Fruit fly (Drosophila melanogaster) whole organism, prepupa: ENCODE results near the gene CG9733.

Source experiments
- CG10669 ChIP-seq: fragments of 200-800 bp; sonication (Bioruptor generic); optimal IDR thresholded peaks from 3 replicates; lab custom pipeline; 2018; ENCODE audit warnings: missing biosample characterization, mild to moderate bottlenecking, missing genetic modification characterization, moderate library complexity
- CG11294 ChIP-seq: fragments of 200-800 bp; sonication (Bioruptor generic); IDR thresholded peaks from 2 replicates; pipeline ENCODE4 v1.3.6; 2022; ENCODE audit warnings: missing biosample characterization, missing genetic modification characterization
- CG11762 ChIP-seq: fragments of 200-800 bp; sonication (Bioruptor generic); optimal IDR thresholded peaks from 3 replicates; lab custom pipeline; 2016; ENCODE audit warnings: missing biosample characterization, missing genetic modification characterization; ENCODE audit not compliant: insufficient read depth
- CG11902 ChIP-seq: fragments of 200-800 bp; sonication (Bioruptor generic); optimal IDR thresholded peaks from 3 replicates; lab custom pipeline; 2016; ENCODE audit warnings: missing biosample characterization, missing genetic modification characterization
- CG15336 ChIP-seq: fragments of 200-800 bp; sonication (Bioruptor generic); IDR thresholded peaks from 2 replicates; pipeline ENCODE4 v1.3.6; 2022; ENCODE audit warnings: missing biosample characterization, missing genetic modification characterization
- CG1621 ChIP-seq: fragments of 200-800 bp; sonication (Bioruptor generic); optimal IDR thresholded peaks from 3 replicates; lab custom pipeline; 2018; ENCODE audit warnings: missing biosample characterization, mild to moderate bottlenecking, missing genetic modification characterization
- CG16779 ChIP-seq: fragments of 200-800 bp; sonication (Bioruptor generic); optimal IDR thresholded peaks from 3 replicates; lab custom pipeline; 2017; ENCODE audit warnings: missing biosample characterization, mild to moderate bottlenecking, missing genetic modification characterization
- CG3032 ChIP-seq: fragments of 200-800 bp; optimal IDR thresholded peaks from 2 replicates; lab custom pipeline; 2019; ENCODE audit warnings: missing biosample characterization, mild to moderate bottlenecking, missing genetic modification characterization, moderate library complexity
- CG31627 ChIP-seq: fragments of 200-800 bp; sonication (Bioruptor generic); optimal IDR thresholded peaks from 3 replicates; lab custom pipeline; 2016; ENCODE audit warnings: missing biosample characterization, missing genetic modification characterization
- CG32006 ChIP-seq: fragments of 200-800 bp; sonication (Bioruptor generic); optimal IDR thresholded peaks from 3 replicates; lab custom pipeline; 2017; ENCODE audit warnings: missing biosample characterization, mild to moderate bottlenecking, missing genetic modification characterization
- CG34406 ChIP-seq: fragments of 200-800 bp; sonication (Bioruptor generic); optimal IDR thresholded peaks from 3 replicates; lab custom pipeline; 2016; ENCODE audit warnings: missing biosample characterization, missing genetic modification characterization
- CG3919 ChIP-seq: fragments of 200-800 bp; sonication (Bioruptor generic); optimal IDR thresholded peaks from 3 replicates; lab custom pipeline; 2016; ENCODE audit warnings: missing biosample characterization, missing genetic modification characterization
- CG4318 ChIP-seq: fragments of 200-800 bp; sonication (Bioruptor generic); optimal IDR thresholded peaks from 3 replicates; lab custom pipeline; 2017; ENCODE audit warnings: missing biosample characterization, mild to moderate bottlenecking, missing genetic modification characterization
- CG6163 ChIP-seq: fragments of 200-800 bp; sonication (Bioruptor generic); IDR thresholded peaks from 3 replicates; pipeline ENCODE4 v1.3.6; 2022; ENCODE audit warnings: missing biosample characterization, missing genetic modification characterization
- CG6808 ChIP-seq: fragments of 200-800 bp; sonication (Bioruptor generic); optimal IDR thresholded peaks from 3 replicates; lab custom pipeline; 2017; ENCODE audit warnings: missing biosample characterization, missing genetic modification characterization, mild to moderate bottlenecking, moderate library complexity, missing genetic modification reagents
- CG6854 ChIP-seq: fragments of 200-800 bp; sonication (Bioruptor generic); optimal IDR thresholded peaks from 2 replicates; lab custom pipeline; 2017; ENCODE audit warnings: missing biosample characterization, mild to moderate bottlenecking, missing genetic modification characterization
- CG7368 ChIP-seq: fragments of 200-800 bp; sonication (Bioruptor generic); optimal IDR thresholded peaks from 3 replicates; lab custom pipeline; 2016; ENCODE audit warnings: missing biosample characterization, missing genetic modification characterization
- CG8119 ChIP-seq: fragments of 200-800 bp; sonication (Bioruptor generic); IDR thresholded peaks from 3 replicates; pipeline ENCODE4 v1.3.6; 2022; ENCODE audit warnings: missing biosample characterization, missing genetic modification characterization
- CG8632 ChIP-seq: fragments of 200-800 bp; sonication (Bioruptor generic); optimal IDR thresholded peaks from 3 replicates; lab custom pipeline; 2016; ENCODE audit warnings: missing biosample characterization, missing genetic modification characterization
- CG9139 ChIP-seq: fragments of 200-800 bp; sonication (Bioruptor generic); optimal IDR thresholded peaks from 3 replicates; lab custom pipeline; 2017; ENCODE audit warnings: missing biosample characterization, mild to moderate bottlenecking, missing genetic modification characterization
- Eip75B ChIP-seq: fragments of 200-800 bp; sonication (Bioruptor generic); optimal IDR thresholded peaks from 3 replicates; lab custom pipeline; 2016; ENCODE audit warnings: missing biosample characterization, missing genetic modification characterization
- Eip78C ChIP-seq: fragments of 200-800 bp; sonication (Bioruptor generic); peaks from one replicate; lab custom pipeline; 2016; ENCODE audit warnings: missing biosample characterization, missing genetic modification characterization
- Ets21C ChIP-seq: fragments of 200-800 bp; sonication (Bioruptor generic); optimal IDR thresholded peaks from 3 replicates; lab custom pipeline; 2016; ENCODE audit warnings: missing biosample characterization, missing genetic modification characterization
- Gug ChIP-seq: fragments of 200-800 bp; sonication (Bioruptor generic); IDR thresholded peaks from 2 replicates; pipeline ENCODE4 v1.3.6; 2022; ENCODE audit warnings: missing biosample characterization, missing genetic modification characterization
- Hr38 ChIP-seq: sonication (Bioruptor generic); optimal IDR thresholded peaks from 2 replicates; lab custom pipeline; 2016; ENCODE audit warnings: missing biosample characterization, missing genetic modification characterization
- Hr39 ChIP-seq: fragments of 200-800 bp; sonication (Bioruptor generic); optimal IDR thresholded peaks from 2 replicates; lab custom pipeline; 2016; ENCODE audit warnings: missing biosample characterization, missing genetic modification characterization
- Hr4 ChIP-seq: fragments of 200-800 bp; sonication (Bioruptor generic); optimal IDR thresholded peaks from 3 replicates; lab custom pipeline; 2016; ENCODE audit warnings: missing biosample characterization, missing genetic modification characterization
- Met ChIP-seq: fragments of 200-800 bp; sonication (Bioruptor generic); optimal IDR thresholded peaks from 3 replicates; lab custom pipeline; 2016; ENCODE audit warnings: missing biosample characterization, missing genetic modification characterization
- OdsH ChIP-seq: fragments of 200-800 bp; sonication (Bioruptor generic); optimal IDR thresholded peaks from 3 replicates; lab custom pipeline; 2016; ENCODE audit warnings: missing biosample characterization, missing genetic modification characterization
- Smox ChIP-seq: fragments of 200-800 bp; sonication (Bioruptor generic); optimal IDR thresholded peaks from 3 replicates; lab custom pipeline; 2016; ENCODE audit warnings: missing biosample characterization, missing genetic modification characterization
- Sox102F ChIP-seq: fragments of 200-800 bp; sonication (Bioruptor generic); optimal IDR thresholded peaks from 2 replicates; lab custom pipeline; 2016; ENCODE audit warnings: missing biosample characterization, mild to moderate bottlenecking, missing genetic modification characterization
- Sox14 ChIP-seq: fragments of 200-800 bp; sonication (Bioruptor generic); optimal IDR thresholded peaks from 3 replicates; lab custom pipeline; 2016; ENCODE audit warnings: missing biosample characterization, missing genetic modification characterization
- Sox15 ChIP-seq: fragments of 200-800 bp; sonication (Bioruptor generic); optimal IDR thresholded peaks from 3 replicates; lab custom pipeline; 2016; ENCODE audit warnings: missing biosample characterization, missing genetic modification characterization
- achi ChIP-seq: fragments of 200-800 bp; sonication (Bioruptor generic); optimal IDR thresholded peaks from 3 replicates; lab custom pipeline; 2016; ENCODE audit warnings: missing biosample characterization, missing genetic modification characterization
- acj6 ChIP-seq: fragments of 200-800 bp; sonication (Bioruptor generic); optimal IDR thresholded peaks from 3 replicates; lab custom pipeline; 2016; ENCODE audit warnings: missing biosample characterization, missing genetic modification characterization
- cyc ChIP-seq: fragments of 200-800 bp; sonication (Bioruptor generic); optimal IDR thresholded peaks from 3 replicates; lab custom pipeline; 2016; ENCODE audit warnings: missing biosample characterization, missing genetic modification characterization
- dac ChIP-seq: fragments of 200-800 bp; sonication (Bioruptor generic); optimal IDR thresholded peaks from 2 replicates; lab custom pipeline; 2017; ENCODE audit warnings: missing biosample characterization, mild to moderate bottlenecking, missing genetic modification characterization
- dsx ChIP-seq: fragments of 200-800 bp; optimal IDR thresholded peaks from 3 replicates; lab custom pipeline; 2019; ENCODE audit warnings: missing biosample characterization, mild to moderate bottlenecking, missing genetic modification characterization, moderate library complexity; ENCODE audit not compliant: poor library complexity, severe bottlenecking
- eg ChIP-seq: fragments of 200-800 bp; sonication (Bioruptor generic); IDR thresholded peaks from 3 replicates; pipeline ENCODE4 v1.3.6; 2022; ENCODE audit warnings: missing biosample characterization, missing genetic modification characterization
- esn ChIP-seq: fragments of 200-800 bp; sonication (Bioruptor generic); optimal IDR thresholded peaks from 2 replicates; lab custom pipeline; 2016; ENCODE audit warnings: missing biosample characterization, mild to moderate bottlenecking, missing genetic modification characterization, moderate library complexity
- fd59A ChIP-seq: fragments of 200-800 bp; sonication (Bioruptor generic); optimal IDR thresholded peaks from 2 replicates; lab custom pipeline; 2017; ENCODE audit warnings: missing biosample characterization, mild to moderate bottlenecking, missing genetic modification characterization, missing genetic modification reagents
- fd85E ChIP-seq: fragments of 200-800 bp; sonication (Bioruptor generic); optimal IDR thresholded peaks from 3 replicates; lab custom pipeline; 2016; ENCODE audit warnings: missing biosample characterization, missing genetic modification characterization
- fkh ChIP-seq: fragments of 200-800 bp; sonication (Bioruptor generic); optimal IDR thresholded peaks from 3 replicates; lab custom pipeline; 2017; ENCODE audit warnings: missing biosample characterization, mild to moderate bottlenecking, missing genetic modification characterization, moderate library complexity
- lz ChIP-seq: fragments of 200-800 bp; sonication (Bioruptor generic); optimal IDR thresholded peaks from 3 replicates; lab custom pipeline; 2016; ENCODE audit warnings: missing biosample characterization, missing genetic modification characterization
- net ChIP-seq: fragments of 200-800 bp; sonication (Bioruptor generic); optimal IDR thresholded peaks from 3 replicates; lab custom pipeline; 2016; ENCODE audit warnings: missing biosample characterization, missing genetic modification characterization
- pdm3 ChIP-seq: fragments of 200-800 bp; sonication (Bioruptor generic); optimal IDR thresholded peaks from 3 replicates; lab custom pipeline; 2016; ENCODE audit warnings: missing biosample characterization, missing genetic modification characterization
- salr ChIP-seq, 2 experiments: fragments of 200-800 bp; sonication (Bioruptor generic); optimal IDR thresholded peaks; 3 replicates each; lab custom pipeline; 2016 to 2018; ENCODE audit warnings: missing biosample characterization in 2 of 2, missing genetic modification characterization in 2 of 2, mild to moderate bottlenecking in 1 of 2
- spab ChIP-seq: fragments of 200-800 bp; sonication (Bioruptor generic); optimal IDR thresholded peaks from 2 replicates; lab custom pipeline; 2017; ENCODE audit warnings: missing biosample characterization, mild to moderate bottlenecking, missing genetic modification characterization, missing genetic modification reagents
- ss ChIP-seq, 2 experiments: fragments of 200-800 bp; sonication (Bioruptor generic); optimal IDR thresholded peaks; 2 replicates in 1 of 2; 3 replicates in 1 of 2; lab custom pipeline; 2017 to 2018; ENCODE audit warnings: mild to moderate bottlenecking in 2 of 2, missing biosample characterization in 2 of 2, missing genetic modification characterization in 2 of 2, moderate library complexity in 1 of 2
- svp ChIP-seq: fragments of 200-800 bp; sonication (Bioruptor generic); peaks from one replicate; lab custom pipeline; 2016; ENCODE audit warnings: missing biosample characterization, missing genetic modification characterization
- topi ChIP-seq: fragments of 200-800 bp; sonication (Bioruptor generic); optimal IDR thresholded peaks from 3 replicates; lab custom pipeline; 2016; ENCODE audit warnings: missing biosample characterization, missing genetic modification characterization
- vri ChIP-seq: fragments of 200-800 bp; sonication (Bioruptor generic); optimal IDR thresholded peaks from 3 replicates; lab custom pipeline; 2016; ENCODE audit warnings: missing biosample characterization, mild to moderate bottlenecking, missing genetic modification characterization

CG9733 gene

DNA sequence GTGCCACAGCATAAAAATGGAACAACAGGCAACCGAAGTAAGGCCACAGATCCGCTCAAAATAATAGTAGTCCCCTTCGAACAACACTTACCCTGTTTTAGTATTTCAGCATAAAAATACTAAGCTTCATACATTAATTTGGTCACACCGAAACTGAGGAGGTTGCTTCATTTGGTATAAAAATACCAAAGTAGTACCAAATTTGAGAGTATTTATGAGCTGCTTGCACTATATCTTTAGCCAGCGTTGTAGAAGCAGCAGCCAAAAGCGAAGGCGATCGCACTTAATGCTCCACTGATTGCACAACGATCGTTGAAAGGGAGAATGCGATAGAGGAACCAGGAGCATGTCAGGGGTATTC lies 12.5 kb upstream of the CG9733 start:
- peak; percentile 94 for TF ChIP-seq Sox14 (GFP tag; lab: Kevin White, UChicago)
- TF ChIP-seq ss (GFP tag; optimal IDR thresholded peaks at IDR 0.05; lab: Kevin White, UChicago), result peak; percentile 94 to 95
- peak; percentile 86 for TF ChIP-seq net (GFP tag; lab: Kevin White, UChicago)
- peak; percentile 88 for TF ChIP-seq CG6808 (GFP tag; lab: Kevin White, UChicago)
- peak; percentile 90 for TF ChIP-seq cyc
- TF ChIP-seq lz (GFP tag; lab: Kevin White, UChicago), result peak; percentile 95
- peak; percentile 47 for TF ChIP-seq dac (GFP tag; lab: Kevin White, UChicago)
- TF ChIP-seq Sox102F (GFP tag; lab: Kevin White, UChicago), result peak; percentile 94
- peak; percentile 94 for TF ChIP-seq CG8632 (GFP tag; lab: Kevin White, UChicago)
- TF ChIP-seq CG31627 (GFP tag; lab: Kevin White, UChicago), result peak; percentile 91
- peak; percentile 85 for TF ChIP-seq Hr4 (GFP tag; lab: Kevin White, UChicago)
- peak; percentile 70 for TF ChIP-seq Gug (GFP tag; lab: Robert Waterston, UW)
- TF ChIP-seq Hr39 (GFP tag; lab: Kevin White, UChicago), result peak; percentile 91
- TF ChIP-seq fkh (GFP tag; lab: Kevin White, UChicago), result no peak
- TF ChIP-seq salr (GFP tag; optimal IDR thresholded peaks at IDR 0.05; lab: Kevin White, UChicago), result peak; percentile 46 to 88
- TF ChIP-seq CG11902 (GFP tag; lab: Kevin White, UChicago), result peak; percentile 89
- peak; percentile 87 for TF ChIP-seq CG7368
- peak; percentile 95 for TF ChIP-seq fd59A
- TF ChIP-seq CG16779 (tag; lab: Kevin White, UChicago), result peak; percentile 88
- TF ChIP-seq CG8119 (GFP tag; lab: Robert Waterston, UW), result peak; percentile 86
- TF ChIP-seq CG34406 (GFP tag; lab: Kevin White, UChicago), result peak; percentile 88
- TF ChIP-seq eg (GFP tag; lab: Robert Waterston, UW), result peak; percentile 76
- TF ChIP-seq CG9139 (GFP tag; lab: Kevin White, UChicago), result peak; percentile 87
- TF ChIP-seq pdm3 (GFP tag; lab: Kevin White, UChicago), result peak; percentile 93
- TF ChIP-seq Ets21C (GFP tag; lab: Kevin White, UChicago), result peak; percentile 88
- TF ChIP-seq CG11294 (GFP tag; lab: Robert Waterston, UW), result peak; percentile 30; the same call in 1 of the 2 replicates
- peak; percentile 98 for TF ChIP-seq svp (GFP tag; lab: Kevin White, UChicago)
- TF ChIP-seq CG4318 (GFP tag; lab: Kevin White, UChicago), result peak; percentile 71
- TF ChIP-seq dsx (GFP tag; lab: Kevin White, UChicago), result peak; percentile 89
- TF ChIP-seq CG11762 (GFP tag; lab: Kevin White, UChicago), result peak; percentile 85
- peak; percentile 91 for TF ChIP-seq achi
- peak; percentile 74 for TF ChIP-seq CG6854
- peak; percentile 90 for TF ChIP-seq CG6163 (GFP tag; lab: Robert Waterston, UW)
- TF ChIP-seq Smox (GFP tag; lab: Kevin White, UChicago), result peak; percentile 88
- TF ChIP-seq CG32006 (GFP tag; lab: Kevin White, UChicago), result peak; percentile 84
- peak; percentile 94 for TF ChIP-seq topi (GFP tag; lab: Kevin White, UChicago)
- TF ChIP-seq CG3919 (GFP tag; lab: Kevin White, UChicago), result peak; percentile 93
- TF ChIP-seq CG3032 (tag; lab: Kevin White, UChicago), result peak; percentile 96
- TF ChIP-seq CG15336, result peak; percentile 85
- TF ChIP-seq CG1621 (tag; lab: Kevin White, UChicago), result peak; percentile 96
- peak; percentile 94 for TF ChIP-seq CG10669 (GFP tag; lab: Kevin White, UChicago)
- peak; percentile 90 for TF ChIP-seq Met (GFP tag; lab: Kevin White, UChicago)
- TF ChIP-seq Eip75B (GFP tag; lab: Kevin White, UChicago), result peak; percentile 94
- TF ChIP-seq esn (GFP tag; lab: Kevin White, UChicago), result peak; percentile 92
- TF ChIP-seq Eip78C (GFP tag; lab: Kevin White, UChicago), result peak; percentile 100
- TF ChIP-seq spab (GFP tag; lab: Kevin White, UChicago), result peak; percentile 93
- peak; percentile 92 for TF ChIP-seq acj6 (GFP tag; lab: Kevin White, UChicago)
- TF ChIP-seq Sox15 (GFP tag; lab: Kevin White, UChicago), result peak; percentile 83
- TF ChIP-seq OdsH (GFP tag; lab: Kevin White, UChicago), result peak; percentile 89
- TF ChIP-seq fd85E (GFP tag; lab: Kevin White, UChicago), result peak; percentile 82
- TF ChIP-seq vri (GFP tag; lab: Kevin White, UChicago), result peak; percentile 94
- TF ChIP-seq Hr38 (GFP tag; lab: Kevin White, UChicago), result no peak
